Worm (Caenorhabditis elegans) whole organism, L1 larva: ENCODE measurements around the gene sgcb-1.
A peak's percentile ranks its signal among the peaks of the same experiment; 100 is the strongest.

Experiments used
- C04F5.9 ChIP-seq: sonication (generic microtip); optimal IDR thresholded peaks from 2 replicates; lab custom pipeline; 2016; ENCODE audit warnings: missing genetic modification characterization, missing compliant biosample characterization
- C16A3.4 ChIP-seq: fragments of 150-350 bp; optimal IDR thresholded peaks from 2 replicates; lab custom pipeline; 2014; ENCODE audit warnings: missing biosample characterization, missing genetic modification characterization
- C34B4.2 ChIP-seq: sonication (generic microtip); optimal IDR thresholded peaks from 2 replicates; lab custom pipeline; 2017; ENCODE audit warnings: mild to moderate bottlenecking, missing genetic modification characterization, missing compliant biosample characterization
- F16B12.6 ChIP-seq: fragments of 150-350 bp; optimal IDR thresholded peaks from 2 replicates; lab custom pipeline; 2014; ENCODE audit warnings: missing biosample characterization, missing genetic modification characterization
- aha-1 ChIP-seq: fragments of 150-350 bp; optimal IDR thresholded peaks from 2 replicates; lab custom pipeline; 2014; ENCODE audit warnings: missing biosample characterization, missing genetic modification characterization
- aly-2 ChIP-seq: fragments of 150-350 bp; optimal IDR thresholded peaks from 2 replicates; lab custom pipeline; 2014; ENCODE audit warnings: missing biosample characterization, missing genetic modification characterization
- blmp-1 ChIP-seq: fragments of 150-350 bp; optimal IDR thresholded peaks from 2 replicates; lab custom pipeline; 2014; ENCODE audit warnings: missing biosample characterization, missing genetic modification characterization
- ceh-63 ChIP-seq: fragments of 200-800 bp; sonication (Bioruptor generic); optimal IDR thresholded peaks from 2 replicates; lab custom pipeline; 2018; ENCODE audit warnings: mild to moderate bottlenecking, missing genetic modification characterization, missing compliant biosample characterization
- ceh-8 ChIP-seq: fragments of 200-800 bp; sonication (Bioruptor generic); optimal IDR thresholded peaks from 2 replicates; lab custom pipeline; 2018; ENCODE audit warnings: mild to moderate bottlenecking, missing genetic modification characterization, moderate library complexity, missing compliant biosample characterization
- ceh-82 ChIP-seq, 3 experiments: fragments of 150-350 bp in 1 of 3; sonication (generic microtip) in 2 of 3; optimal IDR thresholded peaks; 2 replicates each; lab custom pipeline; 2014 to 2017; ENCODE audit warnings: missing biosample characterization in 3 of 3, missing genetic modification characterization in 3 of 3
- ceh-88 ChIP-seq: fragments of 200-800 bp; sonication (Bioruptor generic); IDR thresholded peaks from 2 replicates; pipeline ENCODE4 v1.3.6; 2022; ENCODE audit warnings: missing genetic modification characterization, missing compliant biosample characterization
- ceh-90 ChIP-seq: sonication (generic microtip); optimal IDR thresholded peaks from 2 replicates; lab custom pipeline; 2016; ENCODE audit warnings: missing genetic modification characterization, missing compliant biosample characterization
- ces-1 ChIP-seq: fragments of 150-350 bp; optimal IDR thresholded peaks from 2 replicates; lab custom pipeline; 2014; ENCODE audit warnings: missing biosample characterization, missing genetic modification reagents, missing genetic modification characterization
- dpl-1 ChIP-seq, 3 experiments: fragments of 150-350 bp in 2 of 3; sonication (generic microtip) in 1 of 3; optimal IDR thresholded peaks; 2 replicates each; lab custom pipeline; 2014 to 2017; ENCODE audit warnings: missing biosample characterization in 3 of 3, missing genetic modification characterization in 3 of 3, missing genetic modification reagents in 3 of 3
- dsc-1 ChIP-seq: sonication (generic microtip); optimal IDR thresholded peaks from 2 replicates; lab custom pipeline; 2016; ENCODE audit warnings: mild to moderate bottlenecking, missing genetic modification characterization, missing compliant biosample characterization
- efl-1 ChIP-seq, 4 experiments: fragments of 150-350 bp; optimal IDR thresholded peaks in 3 of 4; peaks in 1 of 4; 1 replicate in 1 of 4; 2 replicates in 3 of 4; lab custom pipeline; 2014; ENCODE audit warnings: missing biosample characterization in 2 of 4, missing genetic modification characterization in 2 of 4, missing genetic modification reagents in 2 of 4
- efl-3 ChIP-seq: fragments of 200-800 bp; sonication (Bioruptor generic); optimal IDR thresholded peaks from 2 replicates; lab custom pipeline; 2018; ENCODE audit warnings: mild to moderate bottlenecking, missing genetic modification characterization, missing compliant biosample characterization
- egl-13 ChIP-seq: sonication (generic microtip); optimal IDR thresholded peaks from 2 replicates; lab custom pipeline; 2016; ENCODE audit warnings: missing genotype, missing genetic modification reagents, missing genetic modification characterization, missing compliant biosample characterization
- elt-2 ChIP-seq: sonication (generic microtip); optimal IDR thresholded peaks from 2 replicates; lab custom pipeline; 2016; ENCODE audit warnings: missing genetic modification characterization, mild to moderate bottlenecking, inconsistent platforms, missing compliant biosample characterization, missing genetic modification reagents
- elt-3 ChIP-seq, 6 experiments: fragments of 150-350 bp in 1 of 6; sonication (generic microtip); optimal IDR thresholded peaks; 2 replicates each; lab custom pipeline; 2017 to 2018; ENCODE audit warnings: missing biosample characterization in 6 of 6, missing genetic modification characterization in 6 of 6, inconsistent platforms in 1 of 6
- grh-1 ChIP-seq: fragments of 200-800 bp; sonication (Bioruptor generic); IDR thresholded peaks from 2 replicates; pipeline ENCODE4 v1.3.6; 2022; ENCODE audit warnings: missing genetic modification reagents, missing genetic modification characterization, missing compliant biosample characterization
- hlh-4 ChIP-seq: sonication (generic microtip); optimal IDR thresholded peaks from 2 replicates; lab custom pipeline; 2016; ENCODE audit warnings: mild to moderate bottlenecking, missing genetic modification characterization, missing compliant biosample characterization
- isw-1 ChIP-seq: fragments of 200-800 bp; sonication (Bioruptor generic); IDR thresholded peaks from 2 replicates; pipeline ENCODE4 v1.3.6; 2022; ENCODE audit warnings: missing genetic modification characterization, missing compliant biosample characterization
- lin-14 ChIP-seq: fragments of 200-800 bp; sonication (Bioruptor generic); optimal IDR thresholded peaks from 2 replicates; lab custom pipeline; 2018; ENCODE audit warnings: mild to moderate bottlenecking, missing genetic modification characterization, moderate library complexity, missing compliant biosample characterization
- lin-35 ChIP-seq, 2 experiments: fragments of 150-350 bp; optimal IDR thresholded peaks; 2 replicates each; lab custom pipeline; 2014; ENCODE audit warnings: missing biosample characterization in 2 of 2, missing genetic modification characterization in 2 of 2, missing genetic modification reagents in 2 of 2
- lin-39 ChIP-seq: fragments of 150-350 bp; optimal IDR thresholded peaks from 2 replicates; lab custom pipeline; 2014; ENCODE audit warnings: missing biosample characterization, missing genetic modification reagents, missing genetic modification characterization
- lir-3 ChIP-seq: sonication (generic microtip); optimal IDR thresholded peaks from 2 replicates; lab custom pipeline; 2016; ENCODE audit warnings: mild to moderate bottlenecking, missing genetic modification characterization, moderate library complexity, missing compliant biosample characterization; ENCODE audit not compliant: poor library complexity
- lsy-2 ChIP-seq, 2 experiments: fragments of 150-350 bp; optimal IDR thresholded peaks; 2 replicates each; lab custom pipeline; 2014; ENCODE audit warnings: missing biosample characterization in 2 of 2, missing genetic modification characterization in 2 of 2
- mep-1 ChIP-seq: fragments of 150-350 bp; optimal IDR thresholded peaks from 2 replicates; lab custom pipeline; 2014; ENCODE audit warnings: missing biosample characterization, missing genetic modification characterization
- nhr-12 ChIP-seq: sonication (generic microtip); optimal IDR thresholded peaks from 2 replicates; lab custom pipeline; 2017; ENCODE audit warnings: missing biosample characterization, missing genetic modification characterization
- nhr-19 ChIP-seq: fragments of 200-800 bp; sonication (Bioruptor generic); conservative IDR thresholded peaks from 2 replicates; pipeline ENCODE4 v1.3.6; 2022; ENCODE audit warnings: missing genetic modification characterization, missing compliant biosample characterization
- nhr-20 ChIP-seq: sonication (generic microtip); optimal IDR thresholded peaks from 2 replicates; lab custom pipeline; 2016; ENCODE audit warnings: mild to moderate bottlenecking, missing genetic modification characterization, missing compliant biosample characterization
- nhr-47 ChIP-seq: sonication (generic microtip); optimal IDR thresholded peaks from 2 replicates; lab custom pipeline; 2016; ENCODE audit warnings: mild to moderate bottlenecking, missing genetic modification characterization, moderate library complexity, missing compliant biosample characterization
- nhr-71 ChIP-seq: sonication (generic microtip); optimal IDR thresholded peaks from 2 replicates; lab custom pipeline; 2016; ENCODE audit warnings: mild to moderate bottlenecking, missing genetic modification characterization, moderate library complexity, missing compliant biosample characterization
- nhr-85 ChIP-seq: sonication (generic microtip); peaks from one replicate; lab custom pipeline; 2016; ENCODE audit warnings: missing genetic modification characterization, inconsistent platforms, missing compliant biosample characterization
- rnt-1 ChIP-seq: sonication (generic microtip); optimal IDR thresholded peaks from 2 replicates; lab custom pipeline; 2016; ENCODE audit warnings: mild to moderate bottlenecking, missing genetic modification characterization, moderate library complexity, missing compliant biosample characterization
- skn-1 ChIP-seq: fragments of 150-350 bp; optimal IDR thresholded peaks from 2 replicates; lab custom pipeline; 2014; ENCODE audit warnings: missing biosample characterization, missing genetic modification characterization
- snpc-4 ChIP-seq: fragments of 150-350 bp; optimal IDR thresholded peaks from 2 replicates; lab custom pipeline; 2014; ENCODE audit warnings: missing biosample characterization, missing genetic modification characterization
- snu-23 ChIP-seq: sonication (generic microtip); optimal IDR thresholded peaks from 2 replicates; lab custom pipeline; 2016; ENCODE audit warnings: missing genetic modification characterization, missing compliant biosample characterization
- sox-4 ChIP-seq: sonication (generic microtip); optimal IDR thresholded peaks from 2 replicates; lab custom pipeline; 2016; ENCODE audit warnings: missing genetic modification characterization, missing compliant biosample characterization
- sptf-1 ChIP-seq: fragments of 150-350 bp; optimal IDR thresholded peaks from 2 replicates; lab custom pipeline; 2014; ENCODE audit warnings: missing biosample characterization, missing genetic modification characterization
- swsn-7 ChIP-seq: sonication (generic microtip); optimal IDR thresholded peaks from 2 replicates; lab custom pipeline; 2016; ENCODE audit warnings: missing genetic modification characterization, missing compliant biosample characterization
- tbx-2 ChIP-seq: sonication (generic microtip); optimal IDR thresholded peaks from 2 replicates; lab custom pipeline; 2016; ENCODE audit warnings: missing genetic modification characterization, missing compliant biosample characterization
- tlp-1 ChIP-seq: fragments of 150-350 bp; optimal IDR thresholded peaks from 2 replicates; lab custom pipeline; 2014; ENCODE audit warnings: missing biosample characterization, missing genetic modification characterization
- unc-130 ChIP-seq: fragments of 150-350 bp; optimal IDR thresholded peaks from 2 replicates; lab custom pipeline; 2017; ENCODE audit warnings: missing biosample characterization, missing genetic modification characterization, inconsistent platforms
- unc-30 ChIP-seq: sonication (generic microtip); optimal IDR thresholded peaks from 2 replicates; lab custom pipeline; 2017; ENCODE audit warnings: missing biosample characterization, missing genetic modification characterization
- unc-62 ChIP-seq: fragments of 150-350 bp; optimal IDR thresholded peaks from 2 replicates; lab custom pipeline; 2014; ENCODE audit warnings: missing biosample characterization, missing genetic modification reagents, missing genetic modification characterization
- unc-86 ChIP-seq: sonication (generic microtip); optimal IDR thresholded peaks from 2 replicates; lab custom pipeline; 2016; ENCODE audit warnings: missing genetic modification characterization, missing compliant biosample characterization
- xbp-1 ChIP-seq: sonication (generic microtip); optimal IDR thresholded peaks from 2 replicates; lab custom pipeline; 2016; ENCODE audit warnings: missing genetic modification characterization, missing compliant biosample characterization
- zip-4 ChIP-seq: fragments of 200-800 bp; sonication (Bioruptor generic); optimal IDR thresholded peaks from 2 replicates; lab custom pipeline; 2018; ENCODE audit warnings: mild to moderate bottlenecking, missing genetic modification characterization, moderate library complexity, missing compliant biosample characterization

Gene sgcb-1

DNA sequence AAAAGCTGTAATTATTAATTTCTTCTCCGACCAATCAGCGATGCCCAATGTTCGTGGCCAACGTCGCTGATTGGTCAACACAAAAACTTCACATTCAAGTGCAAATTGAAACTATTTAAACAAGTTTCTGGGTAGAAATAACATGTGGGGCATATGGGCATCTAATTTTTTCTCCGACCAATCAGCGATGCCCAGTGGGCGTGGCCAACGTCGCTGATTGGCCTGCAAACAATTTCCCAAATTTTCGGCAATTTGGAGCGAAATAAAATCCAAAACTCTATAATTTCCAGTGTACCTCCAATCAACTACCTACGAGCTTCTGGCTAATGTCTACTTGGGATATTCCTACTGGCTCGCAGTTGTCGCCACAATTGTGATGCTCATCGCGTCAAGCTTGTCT, 15.2 kb downstream of the sgcb-1 start:
- TF ChIP-seq F16B12.6 (tag; lab: Kevin White, UChicago) (no peak), ceh-90 (no peak), C16A3.4 (tag; lab: Kevin White, UChicago) (no peak), grh-1 (GFP tag; lab: Robert Waterston, UW) (no peak), nhr-19 (no peak), elt-2 (tag; lab: Kevin White, UChicago) (no peak), dsc-1 (tag; lab: Kevin White, UChicago) (no peak), sptf-1 (tag; lab: Kevin White, UChicago) (no peak), snpc-4 (tag; lab: Kevin White, UChicago) (no peak), dpl-1 (GFP tag; optimal IDR thresholded peaks at IDR 0.05; lab: Kevin White, UChicago) (no peak)

DNA sequence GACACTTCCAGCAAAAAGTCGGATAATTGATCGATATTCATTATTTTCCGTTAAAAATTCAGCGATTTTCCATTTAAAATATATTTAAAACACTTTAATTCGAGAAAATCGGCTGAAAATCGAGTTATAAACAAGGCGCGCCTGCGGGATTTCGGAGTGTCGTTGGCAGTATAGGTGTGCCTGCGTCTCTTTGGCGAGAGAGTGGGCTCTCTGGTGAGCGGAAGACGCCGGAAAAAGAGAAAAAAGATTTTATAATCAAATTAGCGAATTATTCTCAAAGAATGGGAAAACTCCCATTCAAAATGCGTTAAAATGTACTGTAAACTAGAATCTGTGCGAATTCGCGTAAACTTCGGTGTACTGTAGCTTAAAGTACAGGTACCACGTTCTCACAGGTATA, 21.6 kb downstream of the sgcb-1 start, which contains the start of gene D1069.3:
Gene D1069.3 (minus strand): TSS at position 158 of the 400 bp plus-strand sequence.
- TF ChIP-seq aha-1 (no peak), nhr-19 (0 out of 2 replicates have a peak, but pooled peaks have one; percentile 23), xbp-1 (tag; lab: Kevin White, UChicago) (peak; percentile 48), sox-4 (tag; lab: Kevin White, UChicago) (no peak), ceh-82 (tag; optimal IDR thresholded peaks at IDR 0.05; lab: Kevin White, UChicago) (peak; percentile 31 to 52 (median 41)), ceh-63 (GFP tag; lab: Kevin White, UChicago) (no peak), tbx-2 (tag; lab: Kevin White, UChicago) (peak; percentile 46), zip-4 (GFP tag; lab: Kevin White, UChicago) (no peak), unc-62 (GFP tag; lab: Kevin White, UChicago) (no peak), lin-39 (no peak), aly-2 (no peak), ceh-88 (no peak), egl-13 (tag; lab: Kevin White, UChicago) (no peak), F16B12.6 (tag; lab: Kevin White, UChicago) (peak; percentile 43), dsc-1 (tag; lab: Kevin White, UChicago) (peak; percentile 21), unc-86 (peak; percentile 34), rnt-1 (no peak), nhr-71 (tag; lab: Kevin White, UChicago) (peak; percentile 67), efl-3 (GFP tag; lab: Kevin White, UChicago) (no peak), lin-35 (GFP tag; optimal IDR thresholded peaks at IDR 0.05; lab: Kevin White, UChicago) (peak; percentile 51 to 52), ces-1 (GFP tag; lab: Kevin White, UChicago) (peak; percentile 4), nhr-47 (peak; percentile 74), mep-1 (tag; lab: Kevin White, UChicago) (peak; percentile 50), nhr-85 (tag; lab: Kevin White, UChicago) (peak; percentile 39), hlh-4 (tag; lab: Kevin White, UChicago) (no peak), nhr-12 (tag; lab: Kevin White, UChicago) (no peak), efl-1 (optimal IDR thresholded peaks at IDR 0.05; lab: Kevin White, UChicago) (peak; percentile 62 to 65), efl-1 (GFP tag; optimal IDR thresholded peaks at IDR 0.05 in 1 of 2; lab: Kevin White, UChicago) (peak; percentile 53 to 90), elt-3 (tag; optimal IDR thresholded peaks at IDR 0.05; lab: Kevin White, UChicago) (no peak), lin-14 (no peak), ceh-90 (no peak), unc-30 (tag; lab: Kevin White, UChicago) (no peak), blmp-1 (tag; lab: Kevin White, UChicago) (peak; percentile 4), nhr-20 (tag; lab: Kevin White, UChicago) (peak; percentile 11), tlp-1 (no peak), lsy-2 (tag; optimal IDR thresholded peaks at IDR 0.05; lab: Kevin White, UChicago) (peak; percentile 55 to 58), C16A3.4 (tag; lab: Kevin White, UChicago) (no peak), lir-3 (tag; lab: Kevin White, UChicago) (no peak), C04F5.9 (tag; lab: Kevin White, UChicago) (peak; percentile 9), dpl-1 (GFP tag; optimal IDR thresholded peaks at IDR 0.05; lab: Kevin White, UChicago) (peak; percentile 14 to 59 (median 23)), isw-1 (GFP tag; lab: Robert Waterston, UW) (peak; percentile 47; the same call in 1 of the 2 replicates), swsn-7 (peak; percentile 66), unc-130 (tag; lab: Kevin White, UChicago) (peak; percentile 24), C34B4.2 (tag; lab: Kevin White, UChicago) (no peak), ceh-8 (peak; percentile 90), snu-23 (GFP tag; lab: Kevin White, UChicago) (peak; percentile 58), skn-1 (tag; lab: Kevin White, UChicago) (peak; percentile 39)
